Worm (Caenorhabditis elegans): ENCODE measurements around the gene Y17G7B.20.

Y17G7B.20 gene

DNA sequence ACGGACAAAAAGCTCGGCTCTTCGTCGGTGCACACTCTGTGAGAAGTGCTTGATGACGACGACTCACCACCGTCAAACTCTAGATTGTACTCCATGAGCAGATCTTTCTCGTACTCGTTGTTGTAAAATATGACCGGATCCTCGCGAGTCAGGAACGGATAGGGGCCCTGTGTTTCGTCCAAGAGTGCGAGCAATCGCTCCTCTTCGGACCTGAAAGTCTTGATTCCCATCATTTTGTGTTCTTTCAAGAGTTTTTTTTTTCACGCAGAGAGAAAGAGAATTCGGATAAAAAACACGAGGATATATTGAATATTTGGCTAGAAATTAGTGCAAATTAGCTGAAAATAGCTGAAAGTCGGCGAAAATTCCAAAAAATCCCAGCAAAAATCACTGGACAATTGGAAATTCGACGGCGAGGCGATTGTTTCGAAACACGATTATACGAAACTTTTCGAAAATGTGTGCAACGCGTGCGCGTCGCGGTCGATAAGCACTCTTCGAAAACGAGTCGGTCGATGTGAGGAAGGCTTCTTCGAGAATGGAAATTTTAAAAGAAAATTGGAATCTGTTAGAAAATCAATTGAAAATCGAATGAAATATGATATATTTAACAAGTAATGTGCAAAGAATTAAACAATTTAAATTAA lies at the start of gene Y17G7B.20, which contains the start of gene ash-2:
Gene Y17G7B.20, minus strand, starts transcription at position 396 of the 647 bp plus-strand sequence.
Gene ash-2, plus strand, starts transcription at position 390 of the 647 bp plus-strand sequence.
- TF ChIP-seq ztf-29 (GFP tag; IDR thresholded peaks at IDR 0.05) (no peak), tab-1 (GFP tag; IDR thresholded peaks at IDR 0.05) (0 out of 2 replicates have a peak, but pooled peaks have one; percentile 4), ref-1 (GFP tag; conservative IDR thresholded peaks at IDR 0.05) (no peak)

DNA sequence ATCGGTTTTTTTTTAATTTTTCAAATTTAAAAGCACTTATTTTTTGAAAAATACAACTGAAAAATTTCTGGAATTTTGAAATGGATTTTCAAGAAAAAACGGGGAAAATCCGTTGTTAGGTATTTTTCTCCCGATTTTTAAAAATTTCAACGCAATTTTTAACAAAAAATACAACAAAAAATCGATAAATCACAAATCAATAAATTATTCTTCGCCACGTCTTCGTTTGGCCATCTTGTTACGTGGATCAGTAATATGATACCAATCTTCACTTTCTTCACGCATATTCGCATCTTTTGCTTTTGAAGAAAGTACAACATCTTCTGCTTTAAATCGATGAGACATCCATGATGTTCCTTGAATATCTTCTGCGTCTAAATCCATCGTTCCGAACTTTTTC lies 49.1 kb upstream of the Y17G7B.20 start:
- TF ChIP-seq ztf-23 (GFP tag; IDR thresholded peaks at IDR 0.05) = no peak
- TF ChIP-seq klf-2 (GFP tag; conservative IDR thresholded peaks at IDR 0.05) = no peak
- no peak for TF ChIP-seq med-1 (GFP tag; optimal IDR thresholded peaks at IDR 0.05; ENCODE audit: insufficient read depth)
- TF ChIP-seq cog-1 (tag; optimal IDR thresholded peaks at IDR 0.05) = no peak
- no peak for TF ChIP-seq ztf-29 (GFP tag; IDR thresholded peaks at IDR 0.05)
- TF ChIP-seq tab-1 (GFP tag; IDR thresholded peaks at IDR 0.05) = no peak
- 0 out of 2 replicates have a peak, but pooled peaks have one; percentile 17 for TF ChIP-seq T22C8.4 (GFP tag; IDR thresholded peaks at IDR 0.05)

DNA sequence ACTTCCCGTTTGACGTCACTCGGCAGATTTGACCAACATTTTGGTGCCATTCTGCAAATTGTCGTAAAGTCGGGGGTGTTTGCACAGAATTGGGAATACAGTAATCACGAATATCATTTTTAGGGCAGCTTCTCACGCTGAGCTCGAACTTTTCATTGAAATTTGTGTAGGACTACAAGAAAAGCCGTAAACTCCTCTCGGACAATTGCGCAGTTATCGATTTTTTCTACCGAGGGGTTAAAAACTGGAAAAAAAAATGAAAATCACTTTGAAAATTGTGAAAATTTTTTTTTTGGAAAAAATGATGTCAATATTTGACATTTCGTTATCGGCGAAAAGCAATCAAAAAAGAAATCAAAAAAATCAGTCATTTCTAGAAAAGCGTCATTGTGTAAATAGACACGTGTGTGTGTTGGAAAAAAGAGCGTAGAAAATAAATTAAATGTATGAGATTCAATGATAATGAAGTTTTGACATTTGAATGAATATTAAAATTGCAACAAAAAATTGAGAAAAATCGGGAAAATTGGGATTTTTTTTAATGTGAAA lies 48.1 kb upstream of the Y17G7B.20 start, which contains the start of gene Y17G7B.8:
Gene Y17G7B.8, minus strand, starts transcription at position 51 of the 549 bp plus-strand sequence.
- no peak for TF ChIP-seq T22C8.4 (GFP tag; IDR thresholded peaks at IDR 0.05)
- TF ChIP-seq ref-1 (GFP tag; conservative IDR thresholded peaks at IDR 0.05) = no peak
- no peak for TF ChIP-seq ztf-29 (GFP tag; IDR thresholded peaks at IDR 0.05)
- no peak for TF ChIP-seq flt-1 (GFP tag; IDR thresholded peaks at IDR 0.05)
- TF ChIP-seq klf-2 (GFP tag; conservative IDR thresholded peaks at IDR 0.05) = no peak
- TF ChIP-seq tab-1 (GFP tag; IDR thresholded peaks at IDR 0.05) = no peak
- TF ChIP-seq ztf-23 (GFP tag; IDR thresholded peaks at IDR 0.05) = no peak
- no peak for TF ChIP-seq cog-1 (tag; optimal IDR thresholded peaks at IDR 0.05)
- TF ChIP-seq med-1 (GFP tag; optimal IDR thresholded peaks at IDR 0.05; ENCODE audit: insufficient read depth) = no peak

ce11 chrII:12023315-12023878 lies 43.8 kb upstream of the Y17G7B.20 start, which contains the start of gene Y17G7B.12:
Gene Y17G7B.12, plus strand, starts transcription at chrII:12023861.
- TF ChIP-seq med-1 (GFP tag; optimal IDR thresholded peaks at IDR 0.05; ENCODE audit: insufficient read depth) (no peak), flt-1 (GFP tag; IDR thresholded peaks at IDR 0.05) (no peak), ref-1 (GFP tag; conservative IDR thresholded peaks at IDR 0.05) (no peak), T22C8.4 (GFP tag; IDR thresholded peaks at IDR 0.05) (no peak), cog-1 (tag; optimal IDR thresholded peaks at IDR 0.05) (no peak), ztf-23 (GFP tag; IDR thresholded peaks at IDR 0.05) (no peak), tab-1 (GFP tag; IDR thresholded peaks at IDR 0.05) (no peak), ztf-29 (GFP tag; IDR thresholded peaks at IDR 0.05) (no peak), klf-2 (GFP tag; conservative IDR thresholded peaks at IDR 0.05) (no peak)

DNA sequence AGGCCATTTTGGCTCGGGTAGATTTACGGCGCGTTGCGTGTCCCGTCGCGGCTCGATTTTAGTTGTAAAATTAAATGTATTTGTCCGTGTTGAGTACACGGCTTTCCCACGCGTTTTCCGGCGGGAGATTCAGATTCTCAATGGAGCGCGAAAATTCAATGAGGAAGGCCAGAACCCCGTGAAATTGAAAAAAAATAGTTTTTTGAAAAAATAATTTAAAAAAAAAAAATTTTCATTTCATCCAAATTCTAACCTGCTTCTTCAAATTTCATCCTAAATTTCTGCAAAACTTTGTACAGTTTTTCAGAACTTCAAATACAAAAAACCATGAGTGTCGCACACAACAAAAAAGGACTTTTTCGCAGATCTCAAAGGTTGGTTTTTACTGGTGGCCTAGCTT lies 29.1 kb upstream of the Y17G7B.20 start, which contains the start of gene glb-29:
Gene glb-29, plus strand, starts transcription at position 301 of the 400 bp plus-strand sequence.
- TF ChIP-seq flt-1 (GFP tag; IDR thresholded peaks at IDR 0.05) (no peak), T22C8.4 (GFP tag; IDR thresholded peaks at IDR 0.05) (no peak), ztf-29 (GFP tag; IDR thresholded peaks at IDR 0.05) (no peak), tab-1 (GFP tag; IDR thresholded peaks at IDR 0.05) (no peak), ztf-23 (GFP tag; IDR thresholded peaks at IDR 0.05) (no peak), ref-1 (GFP tag; conservative IDR thresholded peaks at IDR 0.05) (no peak), klf-2 (GFP tag; conservative IDR thresholded peaks at IDR 0.05) (no peak), cog-1 (tag; optimal IDR thresholded peaks at IDR 0.05) (no peak), med-1 (GFP tag; optimal IDR thresholded peaks at IDR 0.05; ENCODE audit: insufficient read depth) (no peak)

- TF ChIP-seq cog-1 (tag; optimal IDR thresholded peaks at IDR 0.05) (no peak), ztf-29 (GFP tag; IDR thresholded peaks at IDR 0.05) (no peak), ztf-23 (GFP tag; IDR thresholded peaks at IDR 0.05) (0 out of 2 replicates have a peak, but pooled peaks have one; percentile 25), flt-1 (GFP tag; IDR thresholded peaks at IDR 0.05) (no peak)
Observed at ce11 chrII:12006575-12007098, 27.0 kb upstream of the Y17G7B.20 start, which contains the start of gene mcm-2. Gene mcm-2, minus strand, starts transcription at chrII:12006625.

DNA sequence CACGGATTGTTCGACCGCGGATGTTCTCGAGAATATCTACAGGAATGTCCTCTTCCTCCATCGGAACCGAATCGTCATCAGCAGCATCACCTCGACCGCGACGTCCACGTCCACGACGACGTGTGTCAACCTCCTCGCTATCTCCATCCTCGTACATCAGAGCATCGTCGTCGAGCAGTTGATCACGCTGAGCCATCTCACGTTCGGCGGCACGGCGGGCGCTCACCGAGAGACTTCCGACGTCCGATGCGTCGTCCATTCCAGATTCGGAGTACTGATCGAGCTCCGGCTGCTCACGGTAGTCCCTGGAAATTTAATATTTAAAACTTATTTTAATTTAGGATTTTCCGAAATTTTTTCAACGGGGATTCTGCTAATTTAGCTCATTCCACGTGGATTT lies 26.3 kb upstream of the Y17G7B.20 start:
- no peak for TF ChIP-seq cog-1 (tag; optimal IDR thresholded peaks at IDR 0.05)
- no peak for TF ChIP-seq med-1 (GFP tag; optimal IDR thresholded peaks at IDR 0.05; ENCODE audit: insufficient read depth)
- no peak for TF ChIP-seq T22C8.4 (GFP tag; IDR thresholded peaks at IDR 0.05)
- no peak for TF ChIP-seq flt-1 (GFP tag; IDR thresholded peaks at IDR 0.05)
- no peak for TF ChIP-seq klf-2 (GFP tag; conservative IDR thresholded peaks at IDR 0.05)
- TF ChIP-seq ref-1 (GFP tag; conservative IDR thresholded peaks at IDR 0.05) = no peak
- TF ChIP-seq tab-1 (GFP tag; IDR thresholded peaks at IDR 0.05) = no peak

DNA sequence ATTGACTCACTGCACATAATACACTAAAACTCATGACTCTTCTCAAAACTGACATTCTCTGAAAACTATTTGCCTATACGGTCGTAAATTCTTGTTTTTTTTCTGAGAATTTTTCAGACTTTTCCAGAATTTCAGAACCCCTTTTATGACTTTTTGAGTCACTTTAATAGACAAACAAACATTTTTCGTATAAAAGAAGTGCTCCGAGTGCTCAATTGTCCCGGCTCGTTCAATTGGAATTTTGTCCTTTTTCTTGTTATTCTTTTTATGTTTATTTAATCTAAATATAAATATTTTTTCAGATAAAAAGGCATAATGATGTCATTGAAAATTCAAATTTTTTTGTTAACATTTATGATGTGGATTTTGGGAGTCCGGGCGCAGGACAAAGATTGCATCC lies 19.3 kb upstream of the Y17G7B.20 start, which contains the start of gene Y17G7B.23:
Gene Y17G7B.23, plus strand, starts transcription at position 301 of the 400 bp plus-strand sequence.
- TF ChIP-seq ztf-29 (GFP tag; IDR thresholded peaks at IDR 0.05) (no peak), klf-2 (GFP tag; conservative IDR thresholded peaks at IDR 0.05) (no peak), cog-1 (tag; optimal IDR thresholded peaks at IDR 0.05) (no peak), ref-1 (GFP tag; conservative IDR thresholded peaks at IDR 0.05) (no peak), tab-1 (GFP tag; IDR thresholded peaks at IDR 0.05) (no peak), T22C8.4 (GFP tag; IDR thresholded peaks at IDR 0.05) (no peak), med-1 (GFP tag; optimal IDR thresholded peaks at IDR 0.05; ENCODE audit: insufficient read depth) (no peak), ztf-23 (GFP tag; IDR thresholded peaks at IDR 0.05) (no peak), flt-1 (GFP tag; IDR thresholded peaks at IDR 0.05) (no peak)

- TF ChIP-seq tab-1 (GFP tag; IDR thresholded peaks at IDR 0.05) (no peak), med-1 (GFP tag; optimal IDR thresholded peaks at IDR 0.05; ENCODE audit: insufficient read depth) (no peak), flt-1 (GFP tag; IDR thresholded peaks at IDR 0.05) (no peak), klf-2 (GFP tag; conservative IDR thresholded peaks at IDR 0.05) (no peak), ztf-29 (GFP tag; IDR thresholded peaks at IDR 0.05) (no peak), ref-1 (GFP tag; conservative IDR thresholded peaks at IDR 0.05) (no peak), cog-1 (tag; optimal IDR thresholded peaks at IDR 0.05) (no peak), T22C8.4 (GFP tag; IDR thresholded peaks at IDR 0.05) (no peak), ztf-23 (GFP tag; IDR thresholded peaks at IDR 0.05) (no peak)
Observed at ce11 chrII:11994940-11995339, 15.3 kb upstream of the Y17G7B.20 start.

All from whole organism, midembryonic.